Worm (Caenorhabditis elegans) whole organism, L3 larva: ENCODE measurements around the gene F20B6.9.

ENCODE experiments used
- ama-1 ChIP-seq: fragments of 150-350 bp; optimal IDR thresholded peaks from 2 replicates; lab custom pipeline; 2018
- ceh-82 ChIP-seq: fragments of 150-350 bp; optimal IDR thresholded peaks from 2 replicates; lab custom pipeline; 2014; ENCODE audit warnings: missing biosample characterization, missing genetic modification characterization
- egl-5 ChIP-seq: fragments of 150-350 bp; optimal IDR thresholded peaks from 2 replicates; lab custom pipeline; 2017; ENCODE audit warnings: missing biosample characterization, missing genetic modification reagents, missing genetic modification characterization, inconsistent platforms
- elt-1 ChIP-seq: fragments of 150-350 bp; optimal IDR thresholded peaks from 2 replicates; lab custom pipeline; 2014; ENCODE audit warnings: missing biosample characterization, missing genetic modification characterization
- eor-1 ChIP-seq, 2 experiments: fragments of 150-350 bp; optimal IDR thresholded peaks; 2 replicates each; lab custom pipeline; 2014 to 2018; ENCODE audit warnings: missing biosample characterization in 2 of 2, missing genetic modification characterization in 2 of 2
- fos-1 ChIP-seq: fragments of 150-350 bp; optimal IDR thresholded peaks from 2 replicates; lab custom pipeline; 2014; ENCODE audit warnings: missing biosample characterization, missing genetic modification characterization
- lin-15B ChIP-seq: fragments of 150-350 bp; optimal IDR thresholded peaks from 2 replicates; lab custom pipeline; 2014; ENCODE audit warnings: missing biosample characterization, missing genetic modification characterization
- lin-39 ChIP-seq: fragments of 150-350 bp; optimal IDR thresholded peaks from 2 replicates; lab custom pipeline; 2018; ENCODE audit warnings: missing biosample characterization, missing genetic modification reagents, missing genetic modification characterization
- lsy-12 ChIP-seq: sonication (generic microtip); optimal IDR thresholded peaks from 2 replicates; lab custom pipeline; 2016; ENCODE audit warnings: mild to moderate bottlenecking, missing genetic modification characterization, missing compliant biosample characterization
- nhr-77 ChIP-seq: fragments of 150-350 bp; optimal IDR thresholded peaks from 2 replicates; lab custom pipeline; 2014; ENCODE audit warnings: missing biosample characterization, missing genetic modification characterization
- skn-1 ChIP-seq: fragments of 150-350 bp; optimal IDR thresholded peaks from 2 replicates; lab custom pipeline; 2014; ENCODE audit warnings: missing biosample characterization, missing genetic modification characterization

DNA sequence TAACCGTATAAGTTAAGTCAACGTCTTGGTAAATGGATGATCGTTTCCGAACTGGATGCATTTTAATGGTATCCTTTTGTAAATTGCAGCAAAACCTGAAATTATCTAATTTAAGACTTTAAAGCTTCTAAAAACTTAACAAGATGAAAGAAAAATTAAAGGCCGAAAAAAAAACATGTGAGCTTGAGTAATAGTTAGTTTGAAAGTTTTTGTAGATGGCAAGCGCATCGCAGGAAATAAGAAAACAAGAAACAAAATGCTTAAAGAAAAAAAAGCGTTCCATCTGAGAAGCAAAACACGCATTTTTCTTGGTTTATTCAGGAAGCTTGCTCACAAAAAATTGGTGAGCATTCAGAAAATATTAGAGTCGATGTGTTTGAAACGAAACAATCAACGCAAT is 28.5 kb upstream of the F20B6.9 start, which contains the start of gene rab-37:
- TF ChIP-seq ceh-82 (tag; lab: Kevin White, UChicago) (no peak), lin-39 (tag; lab: Kevin White, UChicago) (no peak), lsy-12 (tag; lab: Kevin White, UChicago) (no peak), eor-1 (tag; optimal IDR thresholded peaks at IDR 0.05; lab: Kevin White, UChicago) (no peak), egl-5 (no peak), lin-15B (tag; lab: Kevin White, UChicago) (no peak), elt-1 (no peak), fos-1 (tag; lab: Kevin White, UChicago) (no peak), ama-1 (lab: Kevin White, UChicago) (no peak), nhr-77 (no peak), skn-1 (no peak)
